Fruit fly (Drosophila melanogaster) whole organism, embryonic: Measurements from ENCODE around the gene Pp4-19C.

Experiments
- Adf1 ChIP-seq: fragments of 200-800 bp; sonication (Bioruptor generic); IDR thresholded peaks from 2 replicates; pipeline ENCODE4 v1.3.6; 2022; ENCODE audit warnings: missing biosample characterization, missing genetic modification characterization
- Aef1 ChIP-seq: fragments of 200-800 bp; sonication (Bioruptor generic); IDR thresholded peaks from 3 replicates; pipeline ENCODE4 v1.3.6; 2022; ENCODE audit warnings: missing biosample characterization, missing genetic modification characterization
- Atf3 ChIP-seq: fragments of 200-800 bp; sonication (Bioruptor generic); optimal IDR thresholded peaks from 3 replicates; lab custom pipeline; 2016; ENCODE audit warnings: missing biosample characterization, missing genetic modification characterization
- CG10462 ChIP-seq: fragments of 200-800 bp; sonication (Bioruptor generic); optimal IDR thresholded peaks from 2 replicates; lab custom pipeline; 2016; ENCODE audit warnings: missing biosample characterization, missing genetic modification characterization
- CG12659 ChIP-seq: fragments of 200-800 bp; sonication (Bioruptor generic); optimal IDR thresholded peaks from 3 replicates; lab custom pipeline; 2017; ENCODE audit warnings: mild to moderate bottlenecking, missing biosample characterization, missing genetic modification reagents, missing genetic modification characterization
- CG13287 ChIP-seq: fragments of 200-800 bp; sonication (Bioruptor generic); IDR thresholded peaks from 2 replicates; pipeline ENCODE4 v1.3.6; 2022; ENCODE audit warnings: missing biosample characterization, missing genetic modification characterization; ENCODE audit not compliant: partially characterized antibody
- CG14441 ChIP-seq: fragments of 200-800 bp; sonication (Bioruptor generic); IDR thresholded peaks from 2 replicates; pipeline ENCODE4 v1.3.6; 2022; ENCODE audit warnings: missing biosample characterization, missing genetic modification characterization
- CG14965 ChIP-seq: fragments of 200-800 bp; sonication (Bioruptor generic); optimal IDR thresholded peaks from 2 replicates; lab custom pipeline; 2016; ENCODE audit warnings: missing biosample characterization, missing genetic modification characterization, borderline replicate concordance
- CG15696 ChIP-seq: fragments of 200-800 bp; sonication (Bioruptor generic); optimal IDR thresholded peaks from 2 replicates; lab custom pipeline; 2019; ENCODE audit warnings: missing biosample characterization, mild to moderate bottlenecking, missing genetic modification characterization, moderate library complexity
- CG16779 ChIP-seq: fragments of 200-800 bp; sonication (Bioruptor generic); IDR thresholded peaks from 2 replicates; pipeline ENCODE4 v1.3.6; 2022; ENCODE audit warnings: missing biosample characterization, missing genetic modification characterization
- CG16863 ChIP-seq: fragments of 200-800 bp; sonication (Bioruptor generic); optimal IDR thresholded peaks from 3 replicates; lab custom pipeline; 2016; ENCODE audit warnings: missing biosample characterization, missing genetic modification characterization
- CG2678 ChIP-seq: fragments of 200-800 bp; sonication (Bioruptor generic); optimal IDR thresholded peaks from 3 replicates; lab custom pipeline; 2019; ENCODE audit warnings: missing biosample characterization, mild to moderate bottlenecking, missing genetic modification characterization, moderate library complexity
- CG2875 ChIP-seq: fragments of 200-800 bp; sonication (Bioruptor generic); optimal IDR thresholded peaks from 2 replicates; lab custom pipeline; 2017; ENCODE audit warnings: missing biosample characterization, mild to moderate bottlenecking, missing genetic modification characterization, missing genetic modification reagents
- CG30403 ChIP-seq: fragments of 200-800 bp; sonication (Bioruptor generic); optimal IDR thresholded peaks from 3 replicates; lab custom pipeline; 2016; ENCODE audit warnings: missing biosample characterization, missing genetic modification characterization
- CG4360 ChIP-seq: fragments of 200-800 bp; sonication (Bioruptor generic); IDR thresholded peaks from 2 replicates; pipeline ENCODE4 v1.3.6; 2022; ENCODE audit warnings: missing biosample characterization, missing genetic modification characterization
- CG4424 ChIP-seq: fragments of 200-800 bp; sonication (Bioruptor generic); optimal IDR thresholded peaks from 3 replicates; lab custom pipeline; 2016; ENCODE audit warnings: missing biosample characterization, missing genetic modification characterization
- CG4820 ChIP-seq: fragments of 200-800 bp; sonication (Bioruptor generic); optimal IDR thresholded peaks from 3 replicates; lab custom pipeline; 2016; ENCODE audit warnings: missing biosample characterization, missing genetic modification characterization
- CG6854 ChIP-seq: fragments of 200-800 bp; sonication (Bioruptor generic); optimal IDR thresholded peaks from 3 replicates; lab custom pipeline; 2017; ENCODE audit warnings: missing biosample characterization, mild to moderate bottlenecking, missing genetic modification characterization
- CG7357 ChIP-seq: fragments of 200-800 bp; sonication (Bioruptor generic); IDR thresholded peaks from 3 replicates; pipeline ENCODE4 v1.3.6; 2022; ENCODE audit warnings: missing biosample characterization, missing genetic modification characterization
- CG7556 ChIP-seq: fragments of 200-800 bp; sonication (Bioruptor generic); optimal IDR thresholded peaks from 2 replicates; lab custom pipeline; 2017; ENCODE audit warnings: missing biosample characterization, mild to moderate bottlenecking, missing genetic modification characterization
- CG8281 ChIP-seq: fragments of 200-800 bp; sonication (Bioruptor generic); optimal IDR thresholded peaks from 2 replicates; lab custom pipeline; 2018; ENCODE audit warnings: missing biosample characterization, mild to moderate bottlenecking, missing genetic modification characterization, moderate library complexity
- CHES-1-like ChIP-seq: fragments of 200-800 bp; sonication (Bioruptor generic); optimal IDR thresholded peaks from 2 replicates; lab custom pipeline; 2016; ENCODE audit warnings: missing biosample characterization, missing genetic modification characterization
- CrebB ChIP-seq: fragments of 200-800 bp; sonication (Bioruptor generic); optimal IDR thresholded peaks from 3 replicates; lab custom pipeline; 2018; ENCODE audit warnings: missing biosample characterization, mild to moderate bottlenecking, missing genetic modification characterization
- Dip3 ChIP-seq: fragments of 200-800 bp; sonication (Bioruptor generic); optimal IDR thresholded peaks from 3 replicates; lab custom pipeline; 2016; ENCODE audit warnings: missing biosample characterization, missing genetic modification characterization
- Elba2 ChIP-seq: fragments of 200-800 bp; sonication (Bioruptor generic); optimal IDR thresholded peaks from 3 replicates; lab custom pipeline; 2016; ENCODE audit warnings: missing biosample characterization, missing genetic modification characterization
- Ets65A ChIP-seq: fragments of 200-800 bp; sonication (Bioruptor generic); peaks from one replicate; lab custom pipeline; 2016; ENCODE audit warnings: missing biosample characterization, missing genetic modification characterization
- HLH4C ChIP-seq: fragments of 200-800 bp; sonication (Bioruptor generic); IDR thresholded peaks from 3 replicates; pipeline ENCODE4 v1.3.6; 2022; ENCODE audit warnings: missing biosample characterization, missing genetic modification characterization; ENCODE audit not compliant: partially characterized antibody
- HLH54F ChIP-seq: fragments of 200-800 bp; sonication (Bioruptor generic); optimal IDR thresholded peaks from 3 replicates; lab custom pipeline; 2016; ENCODE audit warnings: missing biosample characterization, missing genetic modification characterization
- MTF-1 ChIP-seq: fragments of 200-800 bp; sonication (Bioruptor generic); optimal IDR thresholded peaks from 2 replicates; lab custom pipeline; 2018; ENCODE audit warnings: missing biosample characterization, mild to moderate bottlenecking, missing genetic modification characterization, borderline replicate concordance
- Oaz ChIP-seq: fragments of 200-800 bp; sonication (Bioruptor generic); IDR thresholded peaks from 2 replicates; pipeline ENCODE4 v1.3.6; 2022; ENCODE audit warnings: missing biosample characterization, missing genetic modification characterization
- Optix ChIP-seq: fragments of 200-800 bp; sonication (Bioruptor generic); IDR thresholded peaks from 3 replicates; pipeline ENCODE4 v1.3.6; 2022; ENCODE audit warnings: missing biosample characterization, missing genetic modification characterization
- Ravus ChIP-seq: fragments of 200-800 bp; sonication (Bioruptor generic); IDR thresholded peaks from 2 replicates; pipeline ENCODE4 v1.3.6; 2022; ENCODE audit warnings: missing biosample characterization, missing genetic modification characterization
- Trl ChIP-seq, 3 experiments: fragments of >200 bp in 2 of 3; fragments of 200-800 bp in 1 of 3; sonication (Bioruptor generic) in 1 of 3; optimal IDR thresholded peaks; 2 replicates in 1 of 3; 3 replicates in 2 of 3; lab custom pipeline; 2016 to 2017; ENCODE audit warnings: missing biosample characterization in 1 of 3, missing genetic modification characterization in 1 of 3
- Usf ChIP-seq: fragments of 200-800 bp; sonication (Bioruptor generic); optimal IDR thresholded peaks from 2 replicates; lab custom pipeline; 2017; ENCODE audit warnings: missing genotype, missing biosample characterization, missing genetic modification characterization
- Xbp1 ChIP-seq: fragments of 200-800 bp; sonication (Bioruptor generic); optimal IDR thresholded peaks from 3 replicates; lab custom pipeline; 2016; ENCODE audit warnings: missing biosample characterization, mild to moderate bottlenecking, missing genetic modification characterization
- Xrp1 ChIP-seq: fragments of 200-800 bp; sonication (Bioruptor generic); IDR thresholded peaks from 2 replicates; pipeline ENCODE4 v1.3.6; 2022; ENCODE audit warnings: missing biosample characterization, missing genetic modification characterization
- ato ChIP-seq: fragments of 200-800 bp; sonication (Bioruptor generic); IDR thresholded peaks from 2 replicates; pipeline ENCODE4 v1.3.6; 2022; ENCODE audit warnings: missing biosample characterization, missing genetic modification characterization; ENCODE audit not compliant: partially characterized antibody
- cato ChIP-seq: fragments of 200-800 bp; sonication (Bioruptor generic); optimal IDR thresholded peaks from 2 replicates; lab custom pipeline; 2016; ENCODE audit warnings: missing biosample characterization, missing genetic modification characterization, borderline replicate concordance
- dan ChIP-seq: fragments of 200-800 bp; sonication (Bioruptor generic); IDR thresholded peaks from 2 replicates; pipeline ENCODE4 v1.3.6; 2022; ENCODE audit warnings: missing biosample characterization, missing genetic modification characterization
- dmrt11E ChIP-seq: fragments of 200-800 bp; sonication (Bioruptor generic); optimal IDR thresholded peaks from 3 replicates; lab custom pipeline; 2018; ENCODE audit warnings: missing biosample characterization, mild to moderate bottlenecking, missing genetic modification characterization, moderate library complexity
- grn ChIP-seq: fragments of 200-800 bp; sonication (Bioruptor generic); optimal IDR thresholded peaks from 3 replicates; lab custom pipeline; 2017; ENCODE audit warnings: missing biosample characterization, missing genetic modification characterization
- hb ChIP-seq: fragments of 200-800 bp; sonication (Bioruptor generic); IDR thresholded peaks from 3 replicates; pipeline ENCODE4 v1.3.6; 2022; ENCODE audit warnings: missing biosample characterization, missing genetic modification characterization; ENCODE audit not compliant: partially characterized antibody
- jigr1 ChIP-seq: fragments of 200-800 bp; sonication (Bioruptor generic); IDR thresholded peaks from 3 replicates; pipeline ENCODE4 v1.3.6; 2022; ENCODE audit warnings: missing biosample characterization, missing genetic modification characterization
- kay ChIP-seq: fragments of 200-800 bp; sonication (Bioruptor generic); optimal IDR thresholded peaks from 2 replicates; lab custom pipeline; 2016; ENCODE audit warnings: missing biosample characterization, missing genetic modification characterization
- nmo ChIP-seq: fragments of 200-800 bp; sonication (Bioruptor generic); optimal IDR thresholded peaks from 2 replicates; lab custom pipeline; 2018; ENCODE audit warnings: missing biosample characterization, mild to moderate bottlenecking, missing genetic modification characterization, moderate library complexity
- nom ChIP-seq: fragments of 200-800 bp; sonication (Bioruptor generic); optimal IDR thresholded peaks from 2 replicates; lab custom pipeline; 2017; ENCODE audit warnings: missing biosample characterization, missing genetic modification characterization, mild to moderate bottlenecking, moderate library complexity, missing genetic modification reagents
- sens ChIP-seq: fragments of 200-800 bp; sonication (Bioruptor generic); peaks from one replicate; lab custom pipeline; 2016; ENCODE audit warnings: missing biosample characterization, missing genetic modification characterization
- tna ChIP-seq: fragments of 200-800 bp; sonication (Bioruptor generic); IDR thresholded peaks from 2 replicates; pipeline ENCODE4 v1.3.6; 2022; ENCODE audit warnings: missing biosample characterization, missing genetic modification characterization; ENCODE audit not compliant: partially characterized antibody
- trh ChIP-seq: fragments of 200-800 bp; sonication (Bioruptor generic); optimal IDR thresholded peaks from 2 replicates; lab custom pipeline; 2016; ENCODE audit warnings: missing biosample characterization, missing genetic modification characterization
- vvl ChIP-seq: fragments of 200-800 bp; sonication (Bioruptor generic); IDR thresholded peaks from 2 replicates; pipeline ENCODE4 v1.3.6; 2022; ENCODE audit warnings: missing biosample characterization, missing genetic modification characterization
- zen ChIP-seq: fragments of 200-800 bp; sonication (Bioruptor generic); optimal IDR thresholded peaks from 3 replicates; lab custom pipeline; 2018; ENCODE audit warnings: missing biosample characterization, mild to moderate bottlenecking, missing genetic modification characterization, moderate library complexity

The Pp4-19C gene

dm6 chrX:20389633-20390032 lies 34.2 kb downstream of the Pp4-19C start (continued):
- TF ChIP-seq CG14965 (GFP tag; lab: Kevin White, UChicago) = no peak
- no peak for TF ChIP-seq CG7556 (GFP tag; lab: Kevin White, UChicago)
- no peak for TF ChIP-seq CG7357 (GFP tag; lab: Robert Waterston, UW)
- TF ChIP-seq zen = peak; percentile 2
- no peak for TF ChIP-seq CG2678
- peak; percentile 77 for TF ChIP-seq hb (GFP tag; lab: Robert Waterston, UW)
- TF ChIP-seq dan (GFP tag; lab: Robert Waterston, UW) = no peak
- peak; percentile 11 for TF ChIP-seq sens (GFP tag; lab: Kevin White, UChicago)
- TF ChIP-seq Trl (optimal IDR thresholded peaks at IDR 0.05; lab: Kevin White, UChicago) = no peak
- no peak for TF ChIP-seq Trl (GFP tag; optimal IDR thresholded peaks at IDR 0.05; lab: Kevin White, UChicago)
- no peak for TF ChIP-seq Ravus (GFP tag; lab: Robert Waterston, UW)
- no peak for TF ChIP-seq Aef1 (GFP tag; lab: Robert Waterston, UW)
- no peak for TF ChIP-seq CG16863
- no peak for TF ChIP-seq Xrp1
- no peak for TF ChIP-seq CG30403 (GFP tag; lab: Kevin White, UChicago)
- no peak for TF ChIP-seq Dip3 (GFP tag; lab: Kevin White, UChicago)
- no peak for TF ChIP-seq CrebB (tag; lab: Kevin White, UChicago)
- no peak for TF ChIP-seq Usf (GFP tag; lab: Kevin White, UChicago)
- TF ChIP-seq jigr1 (GFP tag; lab: Robert Waterston, UW) = no peak
- TF ChIP-seq nmo = no peak
- TF ChIP-seq CG4424 = no peak
- no peak for TF ChIP-seq cato
- TF ChIP-seq tna (GFP tag; lab: Robert Waterston, UW) = peak; percentile 44; the same call in 1 of the 2 replicates
- TF ChIP-seq dmrt11E = no peak
- TF ChIP-seq CG13287 (GFP tag; lab: Robert Waterston, UW) = peak; percentile 22; the same call in 1 of the 2 replicates
- no peak for TF ChIP-seq nom
- TF ChIP-seq CG14441 = no peak
- TF ChIP-seq Ets65A (GFP tag; lab: Kevin White, UChicago) = no peak
- no peak for TF ChIP-seq Xbp1 (GFP tag; lab: Kevin White, UChicago)
- no peak for TF ChIP-seq CG6854
- TF ChIP-seq HLH4C = peak; percentile 80
- TF ChIP-seq vvl = no peak
- TF ChIP-seq CHES-1-like (GFP tag; lab: Kevin White, UChicago) = no peak
- no peak for TF ChIP-seq grn (GFP tag; lab: Kevin White, UChicago)
- TF ChIP-seq CG10462 (GFP tag; lab: Kevin White, UChicago) = no peak
- no peak for TF ChIP-seq MTF-1
- no peak for TF ChIP-seq trh (GFP tag; lab: Kevin White, UChicago)
- no peak for TF ChIP-seq kay
- no peak for TF ChIP-seq Adf1 (GFP tag; lab: Robert Waterston, UW)
- TF ChIP-seq CG8281 (tag; lab: Kevin White, UChicago) = no peak
- TF ChIP-seq ato (GFP tag; lab: Robert Waterston, UW) = no peak
- no peak for TF ChIP-seq Optix (GFP tag; lab: Robert Waterston, UW)
- TF ChIP-seq Oaz (GFP tag; lab: Robert Waterston, UW) = no peak
- TF ChIP-seq Atf3 = no peak
- no peak for TF ChIP-seq CG12659
- no peak for TF ChIP-seq CG15696 (tag; lab: Kevin White, UChicago)
- TF ChIP-seq CG4820 = no peak
- TF ChIP-seq HLH54F (GFP tag; lab: Kevin White, UChicago) = no peak
- no peak for TF ChIP-seq CG16779 (GFP tag; lab: Robert Waterston, UW)
- TF ChIP-seq CG4360 (GFP tag; lab: Robert Waterston, UW) = no peak
- TF ChIP-seq CG2875 (GFP tag; lab: Kevin White, UChicago) = no peak
- no peak for TF ChIP-seq Elba2
